Worm (Caenorhabditis elegans) whole organism, L2 larva: Measurements from ENCODE around the gene R03C1.1.

Experiments used
- ama-1 ChIP-seq: fragments of 150-350 bp; optimal IDR thresholded peaks from 2 replicates; lab custom pipeline; 2018; ENCODE audit warnings: inconsistent platforms
- ceh-16 ChIP-seq: fragments of 150-350 bp; optimal IDR thresholded peaks from 2 replicates; lab custom pipeline; 2014; ENCODE audit warnings: missing biosample characterization, missing genetic modification characterization
- lin-13 ChIP-seq: fragments of 150-350 bp; optimal IDR thresholded peaks from 2 replicates; lab custom pipeline; 2014; ENCODE audit warnings: missing biosample characterization, missing genetic modification reagents, missing genetic modification characterization
- nhr-25 ChIP-seq: fragments of 150-350 bp; sonication (generic microtip); optimal IDR thresholded peaks from 3 replicates; lab custom pipeline; 2014; ENCODE audit warnings: missing biosample characterization, missing genetic modification characterization
- snpc-4 ChIP-seq: fragments of 150-350 bp; optimal IDR thresholded peaks from 2 replicates; lab custom pipeline; 2014; ENCODE audit warnings: missing biosample characterization, missing genetic modification characterization
- unc-55 ChIP-seq: fragments of 150-350 bp; sonication (generic microtip); optimal IDR thresholded peaks from 3 replicates; lab custom pipeline; 2014; ENCODE audit warnings: missing biosample characterization, missing genetic modification reagents, missing genetic modification characterization
- ztf-11 ChIP-seq: sonication (generic microtip); optimal IDR thresholded peaks from 2 replicates; lab custom pipeline; 2017; ENCODE audit warnings: missing biosample characterization, missing genetic modification characterization

DNA sequence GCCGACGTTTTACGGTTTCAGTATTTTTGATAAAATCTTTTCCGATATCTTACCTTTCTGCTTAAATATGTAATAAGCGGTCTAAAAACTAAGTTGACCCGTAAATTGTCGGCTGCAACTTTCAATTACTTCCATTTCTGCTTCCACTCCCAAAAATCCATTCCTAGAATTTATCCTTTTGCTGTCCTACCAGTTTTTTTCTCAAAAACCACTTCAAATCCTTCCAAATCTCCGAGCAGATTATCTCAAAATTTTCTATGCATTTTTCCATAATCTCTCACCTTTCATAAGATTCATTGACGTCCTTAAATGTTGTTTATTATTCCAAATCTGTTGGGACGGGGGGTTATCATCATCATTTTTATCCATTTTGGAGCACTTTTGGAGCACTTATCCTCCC lies 30.8 kb upstream of the R03C1.1 start:
- TF ChIP-seq nhr-25, result no peak
- no peak for TF ChIP-seq ama-1 (lab: Kevin White, UChicago)
- TF ChIP-seq ztf-11 (tag; lab: Kevin White, UChicago), result no peak
- no peak for TF ChIP-seq ceh-16 (tag; lab: Kevin White, UChicago)
- no peak for TF ChIP-seq unc-55 (GFP tag; lab: Kevin White, UChicago)
- TF ChIP-seq lin-13 (GFP tag; lab: Kevin White, UChicago), result no peak
- no peak for TF ChIP-seq snpc-4 (tag; lab: Kevin White, UChicago)
